Worm (Caenorhabditis elegans): ENCODE results near the gene odd-1.

Gene odd-1

ce11 chrIII:7107965-7108364 is at the start of gene odd-1:
odd-1 (plus strand) TSS chrIII:7108313.
- TF ChIP-seq med-1 (GFP tag; optimal IDR thresholded peaks at IDR 0.05; ENCODE audit: insufficient read depth) (no peak), cog-1 (tag; optimal IDR thresholded peaks at IDR 0.05) (no peak), tab-1 (GFP tag; IDR thresholded peaks at IDR 0.05) (no peak), klf-2 (GFP tag; conservative IDR thresholded peaks at IDR 0.05) (no peak)

- TF ChIP-seq med-1 (GFP tag; optimal IDR thresholded peaks at IDR 0.05; ENCODE audit: insufficient read depth) = no peak
- no peak for TF ChIP-seq T22C8.4 (GFP tag; IDR thresholded peaks at IDR 0.05)
- TF ChIP-seq cog-1 (tag; optimal IDR thresholded peaks at IDR 0.05) = no peak
- no peak for TF ChIP-seq ref-1 (GFP tag; conservative IDR thresholded peaks at IDR 0.05)
- TF ChIP-seq flt-1 (GFP tag; IDR thresholded peaks at IDR 0.05) = no peak
- TF ChIP-seq ztf-23 (GFP tag; IDR thresholded peaks at IDR 0.05) = no peak
- TF ChIP-seq tab-1 (GFP tag; IDR thresholded peaks at IDR 0.05) = no peak
- TF ChIP-seq ztf-29 (GFP tag; IDR thresholded peaks at IDR 0.05) = no peak
- no peak for TF ChIP-seq klf-2 (GFP tag; conservative IDR thresholded peaks at IDR 0.05)
These were observed 47.5 kb upstream of the odd-1 start, which contains the start of gene egg-2 for ce11 chrIII:7060531-7061095. egg-2 (minus strand) TSS chrIII:7060583.

- TF ChIP-seq flt-1 (GFP tag; IDR thresholded peaks at IDR 0.05) (no peak), med-1 (GFP tag; optimal IDR thresholded peaks at IDR 0.05; ENCODE audit: insufficient read depth) (no peak)
These were observed 45.5 kb upstream of the odd-1 start, which contains the start of gene R01H2.1 for ce11 chrIII:7062580-7062979. R01H2.1 (plus strand) TSS chrIII:7062880.

ce11 chrIII:7063061-7063460 is 45.1 kb upstream of the odd-1 start:
- no peak for TF ChIP-seq ref-1 (GFP tag; conservative IDR thresholded peaks at IDR 0.05)

- TF ChIP-seq ztf-23 (GFP tag; IDR thresholded peaks at IDR 0.05) = no peak
- TF ChIP-seq T22C8.4 (GFP tag; IDR thresholded peaks at IDR 0.05) = no peak
- no peak for TF ChIP-seq med-1 (GFP tag; optimal IDR thresholded peaks at IDR 0.05; ENCODE audit: insufficient read depth)
- no peak for TF ChIP-seq cog-1 (tag; optimal IDR thresholded peaks at IDR 0.05)
- TF ChIP-seq tab-1 (GFP tag; IDR thresholded peaks at IDR 0.05) = no peak
- TF ChIP-seq ztf-29 (GFP tag; IDR thresholded peaks at IDR 0.05) = no peak
- no peak for TF ChIP-seq ref-1 (GFP tag; conservative IDR thresholded peaks at IDR 0.05)
- no peak for TF ChIP-seq klf-2 (GFP tag; conservative IDR thresholded peaks at IDR 0.05)
- TF ChIP-seq flt-1 (GFP tag; IDR thresholded peaks at IDR 0.05) = no peak
These were observed 43.9 kb upstream of the odd-1 start, which contains the start of gene R01H2.4 for ce11 chrIII:7064185-7064584. R01H2.4 (minus strand) TSS chrIII:7064285.

- TF ChIP-seq flt-1 (GFP tag; IDR thresholded peaks at IDR 0.05) (no peak), klf-2 (GFP tag; conservative IDR thresholded peaks at IDR 0.05) (no peak), ref-1 (GFP tag; conservative IDR thresholded peaks at IDR 0.05) (no peak), ztf-29 (GFP tag; IDR thresholded peaks at IDR 0.05) (no peak), ztf-23 (GFP tag; IDR thresholded peaks at IDR 0.05) (no peak), cog-1 (tag; optimal IDR thresholded peaks at IDR 0.05) (no peak)
These were observed 40.7 kb upstream of the odd-1 start, which contains the start of gene ger-1 for ce11 chrIII:7067385-7067896. ger-1 (minus strand) TSS chrIII:7067477.

ce11 chrIII:7068520-7069113 is 39.5 kb upstream of the odd-1 start, which contains the start of the genes ubc-18 and R01H2.8:
ubc-18 (minus strand) TSS chrIII:7068570.
R01H2.8 (plus strand) TSS chrIII:7069063.
- TF ChIP-seq klf-2 (GFP tag; conservative IDR thresholded peaks at IDR 0.05) (no peak), cog-1 (tag; optimal IDR thresholded peaks at IDR 0.05) (no peak), ztf-29 (GFP tag; IDR thresholded peaks at IDR 0.05) (no peak)

ce11 chrIII:7069981-7070380 is 38.1 kb upstream of the odd-1 start, which contains the start of gene tmem-17:
tmem-17 (plus strand) TSS chrIII:7070281.
- TF ChIP-seq med-1 (GFP tag; optimal IDR thresholded peaks at IDR 0.05; ENCODE audit: insufficient read depth) = no peak
- TF ChIP-seq ref-1 (GFP tag; conservative IDR thresholded peaks at IDR 0.05) = no peak
- no peak for TF ChIP-seq flt-1 (GFP tag; IDR thresholded peaks at IDR 0.05)
- TF ChIP-seq ztf-29 (GFP tag; IDR thresholded peaks at IDR 0.05) = no peak
- no peak for TF ChIP-seq tab-1 (GFP tag; IDR thresholded peaks at IDR 0.05)
- TF ChIP-seq cog-1 (tag; optimal IDR thresholded peaks at IDR 0.05) = no peak
- no peak for TF ChIP-seq ztf-23 (GFP tag; IDR thresholded peaks at IDR 0.05)
- TF ChIP-seq T22C8.4 (GFP tag; IDR thresholded peaks at IDR 0.05) = no peak
- TF ChIP-seq klf-2 (GFP tag; conservative IDR thresholded peaks at IDR 0.05) = no peak

- TF ChIP-seq T22C8.4 (GFP tag; IDR thresholded peaks at IDR 0.05) = no peak
- TF ChIP-seq ref-1 (GFP tag; conservative IDR thresholded peaks at IDR 0.05) = no peak
- TF ChIP-seq ztf-29 (GFP tag; IDR thresholded peaks at IDR 0.05) = no peak
- TF ChIP-seq flt-1 (GFP tag; IDR thresholded peaks at IDR 0.05) = no peak
- TF ChIP-seq med-1 (GFP tag; optimal IDR thresholded peaks at IDR 0.05; ENCODE audit: insufficient read depth) = no peak
- TF ChIP-seq klf-2 (GFP tag; conservative IDR thresholded peaks at IDR 0.05) = no peak
- no peak for TF ChIP-seq ztf-23 (GFP tag; IDR thresholded peaks at IDR 0.05)
- no peak for TF ChIP-seq cog-1 (tag; optimal IDR thresholded peaks at IDR 0.05)
These were observed 35.7 kb upstream of the odd-1 start, which contains the start of gene lin-37 for ce11 chrIII:7072452-7072851. lin-37 (minus strand) TSS chrIII:7072552.

ce11 chrIII:7073801-7074386 is 34.2 kb upstream of the odd-1 start, which contains the start of gene ZK418.5:
ZK418.5 (minus strand) TSS chrIII:7073851.
- no peak for TF ChIP-seq flt-1 (GFP tag; IDR thresholded peaks at IDR 0.05)
- TF ChIP-seq klf-2 (GFP tag; conservative IDR thresholded peaks at IDR 0.05) = no peak
- TF ChIP-seq cog-1 (tag; optimal IDR thresholded peaks at IDR 0.05) = no peak
- no peak for TF ChIP-seq med-1 (GFP tag; optimal IDR thresholded peaks at IDR 0.05; ENCODE audit: insufficient read depth)
